Fruit fly (Drosophila melanogaster) whole organism, embryonic: Measurements from ENCODE around the gene CG3726.
A peak's percentile ranks its signal among the peaks of the same experiment; 100 is the strongest.

ENCODE experiments used
- CG10321 ChIP-seq: fragments of 200-800 bp; sonication (Bioruptor generic); IDR thresholded peaks from 2 replicates; pipeline ENCODE4 v1.3.6; 2022; ENCODE audit warnings: missing biosample characterization, missing genetic modification characterization
- CG10565 ChIP-seq: fragments of 200-800 bp; sonication (Bioruptor generic); optimal IDR thresholded peaks from 3 replicates; lab custom pipeline; 2016; ENCODE audit warnings: missing biosample characterization, mild to moderate bottlenecking, missing genetic modification characterization
- CG11696 ChIP-seq: fragments of 200-800 bp; sonication (Bioruptor generic); IDR thresholded peaks from 2 replicates; pipeline ENCODE4 v1.3.6; 2022; ENCODE audit warnings: missing biosample characterization, missing genetic modification characterization
- CG12071 ChIP-seq: fragments of 200-800 bp; sonication (Bioruptor generic); optimal IDR thresholded peaks from 3 replicates; lab custom pipeline; 2018; ENCODE audit warnings: missing biosample characterization, mild to moderate bottlenecking, missing genetic modification characterization
- CG12942 ChIP-seq: fragments of 200-800 bp; sonication (Bioruptor generic); optimal IDR thresholded peaks from 3 replicates; lab custom pipeline; 2016; ENCODE audit warnings: missing biosample characterization, missing genetic modification characterization
- CG13424 ChIP-seq: fragments of 200-800 bp; sonication (Bioruptor generic); optimal IDR thresholded peaks from 2 replicates; lab custom pipeline; 2019; ENCODE audit warnings: missing biosample characterization, mild to moderate bottlenecking, missing genetic modification characterization, moderate library complexity
- CG14050 ChIP-seq: fragments of 200-800 bp; sonication (Bioruptor generic); IDR thresholded peaks from 3 replicates; pipeline ENCODE4 v1.3.6; 2022; ENCODE audit warnings: missing biosample characterization, missing genetic modification characterization
- CG14441 ChIP-seq: fragments of 200-800 bp; sonication (Bioruptor generic); IDR thresholded peaks from 2 replicates; pipeline ENCODE4 v1.3.6; 2022; ENCODE audit warnings: missing biosample characterization, missing genetic modification characterization
- CG14667 ChIP-seq: fragments of 200-800 bp; sonication (Bioruptor generic); IDR thresholded peaks from 2 replicates; pipeline ENCODE4 v1.3.6; 2022; ENCODE audit warnings: missing biosample characterization, missing genetic modification characterization
- CG14965 ChIP-seq: fragments of 200-800 bp; sonication (Bioruptor generic); optimal IDR thresholded peaks from 2 replicates; lab custom pipeline; 2016; ENCODE audit warnings: missing biosample characterization, missing genetic modification characterization, borderline replicate concordance
- CG15073 ChIP-seq: fragments of 200-800 bp; sonication (Bioruptor generic); optimal IDR thresholded peaks from 2 replicates; lab custom pipeline; 2016; ENCODE audit warnings: missing biosample characterization, missing genetic modification characterization
- CG17912 ChIP-seq: fragments of 200-800 bp; sonication (Bioruptor generic); optimal IDR thresholded peaks from 2 replicates; lab custom pipeline; 2018; ENCODE audit warnings: missing biosample characterization, mild to moderate bottlenecking, missing genetic modification characterization
- CG18764 ChIP-seq: fragments of 200-800 bp; sonication (Bioruptor generic); optimal IDR thresholded peaks from 3 replicates; lab custom pipeline; 2016; ENCODE audit warnings: missing biosample characterization, missing genetic modification characterization
- CG2889 ChIP-seq: fragments of 200-800 bp; sonication (Bioruptor generic); IDR thresholded peaks from 3 replicates; pipeline ENCODE4 v1.3.6; 2022; ENCODE audit warnings: missing biosample characterization, missing genetic modification characterization
- CG3163 ChIP-seq: fragments of 200-800 bp; sonication (Bioruptor generic); optimal IDR thresholded peaks from 3 replicates; lab custom pipeline; 2016; ENCODE audit warnings: missing biosample characterization, missing genetic modification characterization
- CG34422 ChIP-seq: fragments of 200-800 bp; sonication (Bioruptor generic); IDR thresholded peaks from 3 replicates; pipeline ENCODE4 v1.3.6; 2022; ENCODE audit warnings: missing biosample characterization, missing genetic modification characterization
- CG3847 ChIP-seq: fragments of 200-800 bp; sonication (Bioruptor generic); IDR thresholded peaks from 2 replicates; pipeline ENCODE4 v1.3.6; 2022; ENCODE audit warnings: missing biosample characterization, missing genetic modification characterization
- CG4404 ChIP-seq: fragments of 200-800 bp; sonication (Bioruptor generic); IDR thresholded peaks from 2 replicates; pipeline ENCODE4 v1.3.6; 2022; ENCODE audit warnings: missing biosample characterization, missing genetic modification characterization
- CG4707 ChIP-seq: fragments of 200-800 bp; sonication (Bioruptor generic); optimal IDR thresholded peaks from 2 replicates; lab custom pipeline; 2018; ENCODE audit warnings: missing biosample characterization, mild to moderate bottlenecking, missing genetic modification characterization, moderate library complexity
- CG7963 ChIP-seq: fragments of 200-800 bp; sonication (Bioruptor generic); IDR thresholded peaks from 3 replicates; pipeline ENCODE4 v1.3.6; 2022; ENCODE audit warnings: missing biosample characterization, missing genetic modification characterization; ENCODE audit not compliant: partially characterized antibody
- CG8089 ChIP-seq: fragments of 200-800 bp; sonication (Bioruptor generic); optimal IDR thresholded peaks from 3 replicates; lab custom pipeline; 2016; ENCODE audit warnings: missing biosample characterization, missing genetic modification characterization
- CG8281 ChIP-seq: fragments of 200-800 bp; sonication (Bioruptor generic); optimal IDR thresholded peaks from 2 replicates; lab custom pipeline; 2018; ENCODE audit warnings: missing biosample characterization, mild to moderate bottlenecking, missing genetic modification characterization, moderate library complexity
- CG8290 ChIP-seq, 3 experiments: fragments of 200-800 bp; sonication (Bioruptor generic); optimal IDR thresholded peaks; 2 replicates each; lab custom pipeline; 2016 to 2019; ENCODE audit warnings: missing biosample characterization in 3 of 3, missing genetic modification characterization in 3 of 3, mild to moderate bottlenecking in 2 of 3, moderate library complexity in 1 of 3
- CG9437 ChIP-seq: fragments of 200-800 bp; sonication (Bioruptor generic); optimal IDR thresholded peaks from 2 replicates; lab custom pipeline; 2018; ENCODE audit warnings: missing biosample characterization, mild to moderate bottlenecking, missing genetic modification characterization
- Dip3 ChIP-seq: fragments of 200-800 bp; sonication (Bioruptor generic); optimal IDR thresholded peaks from 3 replicates; lab custom pipeline; 2016; ENCODE audit warnings: missing biosample characterization, missing genetic modification characterization
- Doc3 ChIP-seq: fragments of 200-800 bp; sonication (Bioruptor generic); IDR thresholded peaks from 3 replicates; pipeline ENCODE4 v1.3.6; 2022; ENCODE audit warnings: missing biosample characterization, missing genetic modification characterization; ENCODE audit not compliant: partially characterized antibody
- E2f1 ChIP-seq: fragments of 200-800 bp; sonication (Bioruptor generic); IDR thresholded peaks from 2 replicates; pipeline ENCODE4 v1.3.6; 2022; ENCODE audit warnings: missing biosample characterization, missing genetic modification characterization
- H2.0 ChIP-seq: fragments of 200-800 bp; sonication (Bioruptor generic); IDR thresholded peaks from 2 replicates; pipeline ENCODE4 v1.3.6; 2022; ENCODE audit warnings: missing biosample characterization, missing genetic modification characterization
- HLH4C ChIP-seq: fragments of 200-800 bp; sonication (Bioruptor generic); IDR thresholded peaks from 3 replicates; pipeline ENCODE4 v1.3.6; 2022; ENCODE audit warnings: missing biosample characterization, missing genetic modification characterization; ENCODE audit not compliant: partially characterized antibody
- PHDP ChIP-seq: fragments of 200-800 bp; sonication (Bioruptor generic); optimal IDR thresholded peaks from 3 replicates; lab custom pipeline; 2018; ENCODE audit warnings: missing biosample characterization, mild to moderate bottlenecking, missing genetic modification characterization, moderate library complexity
- Ptx1 ChIP-seq: fragments of 200-800 bp; sonication (Bioruptor generic); IDR thresholded peaks from 2 replicates; pipeline ENCODE4 v1.3.6; 2022; ENCODE audit warnings: missing biosample characterization, missing genetic modification characterization
- ac ChIP-seq: fragments of 200-800 bp; sonication (Bioruptor generic); optimal IDR thresholded peaks from 3 replicates; lab custom pipeline; 2017; ENCODE audit warnings: missing biosample characterization, mild to moderate bottlenecking, missing genetic modification characterization
- ap ChIP-seq: fragments of 200-800 bp; sonication (Bioruptor generic); IDR thresholded peaks from 2 replicates; pipeline ENCODE4 v1.3.6; 2022; ENCODE audit warnings: missing biosample characterization, missing genetic modification characterization
- br ChIP-seq: fragments of >200 bp; optimal IDR thresholded peaks from 2 replicates; lab custom pipeline; 2017
- bsh ChIP-seq, 2 experiments: fragments of 200-800 bp; sonication (Bioruptor generic); optimal IDR thresholded peaks; 2 replicates each; lab custom pipeline; 2017 to 2018; ENCODE audit warnings: mild to moderate bottlenecking in 2 of 2, missing biosample characterization in 2 of 2, missing genetic modification characterization in 2 of 2, moderate library complexity in 1 of 2
- caup ChIP-seq: fragments of 200-800 bp; sonication (Bioruptor generic); optimal IDR thresholded peaks from 3 replicates; lab custom pipeline; 2017; ENCODE audit warnings: missing biosample characterization, mild to moderate bottlenecking, missing genetic modification characterization, moderate library complexity; ENCODE audit not compliant: severe bottlenecking
- crp ChIP-seq, 2 experiments: fragments of 200-800 bp; sonication (Bioruptor generic); optimal IDR thresholded peaks; 2 replicates in 1 of 2; 3 replicates in 1 of 2; lab custom pipeline; 2017; ENCODE audit warnings: missing biosample characterization in 2 of 2, missing genetic modification characterization in 2 of 2, mild to moderate bottlenecking in 1 of 2, moderate library complexity in 1 of 2
- dimm ChIP-seq: fragments of 200-800 bp; sonication (Bioruptor generic); IDR thresholded peaks from 2 replicates; pipeline ENCODE4 v1.3.6; 2022; ENCODE audit warnings: missing biosample characterization, missing genetic modification characterization
- dmrt11E ChIP-seq: fragments of 200-800 bp; sonication (Bioruptor generic); optimal IDR thresholded peaks from 3 replicates; lab custom pipeline; 2018; ENCODE audit warnings: missing biosample characterization, mild to moderate bottlenecking, missing genetic modification characterization, moderate library complexity
- ewg ChIP-seq: fragments of 200-800 bp; sonication (Bioruptor generic); optimal IDR thresholded peaks from 3 replicates; lab custom pipeline; 2017; ENCODE audit warnings: mild to moderate bottlenecking, missing biosample characterization, missing genetic modification reagents, missing genetic modification characterization
- exex ChIP-seq: fragments of 200-800 bp; sonication (Bioruptor generic); optimal IDR thresholded peaks from 4 replicates; lab custom pipeline; 2018; ENCODE audit warnings: missing biosample characterization, mild to moderate bottlenecking, missing genetic modification characterization, moderate library complexity
- mirr ChIP-seq: fragments of 200-800 bp; sonication (Bioruptor generic); optimal IDR thresholded peaks from 3 replicates; lab custom pipeline; 2018; ENCODE audit warnings: missing biosample characterization, mild to moderate bottlenecking, missing genetic modification characterization
- nerfin-2 ChIP-seq: fragments of 200-800 bp; sonication (Bioruptor generic); IDR thresholded peaks from 2 replicates; pipeline ENCODE4 v1.3.6; 2022; ENCODE audit warnings: missing biosample characterization, missing genetic modification characterization; ENCODE audit not compliant: partially characterized antibody
- onecut ChIP-seq: fragments of 200-800 bp; sonication (Bioruptor generic); IDR thresholded peaks from 2 replicates; pipeline ENCODE4 v1.3.6; 2022; ENCODE audit warnings: missing biosample characterization, missing genetic modification characterization
- pnt ChIP-seq: fragments of 200-800 bp; sonication (Bioruptor generic); optimal IDR thresholded peaks from 3 replicates; lab custom pipeline; 2016; ENCODE audit warnings: missing biosample characterization, missing genetic modification characterization
- sima ChIP-seq: fragments of 200-800 bp; sonication (Bioruptor generic); optimal IDR thresholded peaks from 2 replicates; lab custom pipeline; 2016; ENCODE audit warnings: missing biosample characterization, missing genetic modification characterization
- slou ChIP-seq: fragments of 200-800 bp; sonication (Bioruptor generic); optimal IDR thresholded peaks from 3 replicates; lab custom pipeline; 2016; ENCODE audit warnings: missing biosample characterization, missing genetic modification characterization
- tna ChIP-seq: fragments of 200-800 bp; sonication (Bioruptor generic); IDR thresholded peaks from 2 replicates; pipeline ENCODE4 v1.3.6; 2022; ENCODE audit warnings: missing biosample characterization, missing genetic modification characterization; ENCODE audit not compliant: partially characterized antibody

The CG3726 gene

DNA sequence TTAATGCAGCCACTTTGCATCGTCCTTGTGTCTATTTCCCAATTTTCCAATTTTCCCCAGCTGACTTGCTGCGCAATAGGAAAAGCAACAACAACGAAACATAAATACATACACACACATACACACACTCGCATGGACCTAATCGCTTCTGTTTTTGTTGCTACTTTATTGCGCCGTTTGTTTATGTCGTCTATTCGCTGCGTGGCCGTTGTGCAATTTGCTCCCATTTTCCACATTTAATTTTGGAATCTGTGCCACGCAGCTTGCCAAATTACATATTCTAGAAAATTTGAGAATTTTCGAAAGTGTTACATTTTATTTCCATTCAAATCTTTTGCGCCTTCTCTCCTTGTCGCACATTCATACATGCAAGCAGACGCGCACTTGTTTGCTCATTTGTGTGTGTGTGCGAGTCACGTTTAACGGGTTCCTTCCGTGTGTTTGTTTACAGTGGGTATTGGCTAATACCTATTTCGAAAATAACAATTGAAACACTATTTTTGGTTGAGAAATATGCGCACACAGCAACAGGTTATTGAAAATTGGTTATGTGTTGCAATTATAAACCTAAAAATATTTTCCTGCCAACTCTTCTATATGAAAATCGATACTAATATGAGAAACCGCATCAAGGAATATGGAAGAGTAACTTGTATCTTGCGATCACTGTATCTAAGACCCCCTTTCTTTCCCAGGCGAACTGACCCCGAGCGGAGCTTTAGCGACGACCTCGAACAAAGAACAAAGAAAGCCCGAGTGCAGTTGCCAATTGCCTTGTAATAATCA is 36.6 kb upstream of the CG3726 start (continued):
- TF ChIP-seq sima (GFP tag; lab: Kevin White, UChicago) (no peak), onecut (GFP tag; lab: Robert Waterston, UW) (peak; percentile 29; the same call in 1 of the 2 replicates), dimm (no peak), slou (no peak), Dip3 (GFP tag; lab: Kevin White, UChicago) (peak; percentile 29), ewg (no peak), CG4404 (no peak), CG12942 (GFP tag; lab: Kevin White, UChicago) (peak; percentile 30), CG11696 (no peak), CG3163 (GFP tag; lab: Kevin White, UChicago) (no peak), crp (GFP tag; optimal IDR thresholded peaks at IDR 0.05; lab: Kevin White, UChicago) (no peak), br (lab: Kevin White, UChicago) (no peak), CG2889 (no peak), E2f1 (GFP tag; lab: Robert Waterston, UW) (0 out of 2 replicates have a peak, but pooled peaks have one; percentile 31), ac (GFP tag; lab: Kevin White, UChicago) (no peak), CG14667 (GFP tag; lab: Robert Waterston, UW) (no peak), pnt (GFP tag; lab: Kevin White, UChicago) (no peak), CG9437 (GFP tag; lab: Kevin White, UChicago) (peak; percentile 43), PHDP (tag; lab: Kevin White, UChicago) (peak; percentile 50), CG3847 (no peak), Doc3 (GFP tag; lab: Robert Waterston, UW) (no peak), bsh (GFP tag; optimal IDR thresholded peaks at IDR 0.05; lab: Kevin White, UChicago) (peak; percentile 52 to 61), nerfin-2 (no peak), H2.0 (GFP tag; lab: Robert Waterston, UW) (no peak), CG15073 (no peak), dmrt11E (tag; lab: Kevin White, UChicago) (peak; percentile 3), CG14441 (no peak; the same call in 1 of the 2 replicates), CG34422 (peak; percentile 9; the same call in 1 of the 3 replicates), CG10321 (GFP tag; lab: Robert Waterston, UW) (no peak), caup (peak; percentile 29), CG14965 (no peak), CG14050 (GFP tag; lab: Robert Waterston, UW) (peak; percentile 23; the same call in 1 of the 3 replicates), CG4707 (GFP tag; lab: Kevin White, UChicago) (no peak), CG8089 (GFP tag; lab: Kevin White, UChicago) (peak; percentile 29), CG12071 (GFP tag; lab: Kevin White, UChicago) (peak; percentile 51), exex (peak; percentile 39), CG13424 (tag; lab: Kevin White, UChicago) (peak; percentile 58), CG17912 (GFP tag; lab: Kevin White, UChicago) (peak; percentile 24), CG8290 (GFP tag; optimal IDR thresholded peaks at IDR 0.05; lab: Kevin White, UChicago) (no peak), CG8290 (tag; optimal IDR thresholded peaks at IDR 0.05; lab: Kevin White, UChicago) (peak in 1 of 2 experiments; percentile 78), ap (GFP tag; lab: Robert Waterston, UW) (no peak), CG10565 (GFP tag; lab: Kevin White, UChicago) (no peak), CG18764 (GFP tag; lab: Kevin White, UChicago) (no peak), CG7963 (no peak), mirr (GFP tag; lab: Kevin White, UChicago) (peak; percentile 27), tna (GFP tag; lab: Robert Waterston, UW) (no peak), CG8281 (tag; lab: Kevin White, UChicago) (no peak), HLH4C (GFP tag; lab: Robert Waterston, UW) (no peak), Ptx1 (peak; percentile 62)
